Fruit fly (Drosophila melanogaster): Measurements from ENCODE around the gene Eig71Eb.

Eig71Eb gene

dm6 chr3L:15619626-15620247, 30.0 kb upstream of the Eig71Eb start, which contains the start of gene Phs (continued):
- TF ChIP-seq CG1529 (GFP tag; optimal IDR thresholded peaks at IDR 0.05) (peak; percentile 19), corto (GFP tag; optimal IDR thresholded peaks at IDR 0.05) (peak; percentile 59), CG9817 (tag; optimal IDR thresholded peaks at IDR 0.05) (peak; percentile 75), az2 (GFP tag; optimal IDR thresholded peaks at IDR 0.05) (peak; percentile 69), Chrac-16 (GFP tag; optimal IDR thresholded peaks at IDR 0.05) (peak; percentile 84), Ada2b (GFP tag; IDR thresholded peaks at IDR 0.05) (no peak), stwl (tag; optimal IDR thresholded peaks at IDR 0.05) (peak; percentile 99), Max (GFP tag; optimal IDR thresholded peaks at IDR 0.05) (peak; percentile 75), CG2678 (tag; optimal IDR thresholded peaks at IDR 0.05) (peak; percentile 38), Bteb2 (GFP tag; optimal IDR thresholded peaks at IDR 0.05) (peak; percentile 71), CG17385 (GFP tag; optimal IDR thresholded peaks at IDR 0.05) (peak; percentile 55), CG6689 (GFP tag; IDR thresholded peaks at IDR 0.05) (0 out of 2 replicates have a peak, but pooled peaks have one; percentile 36), D19B (GFP tag; optimal IDR thresholded peaks at IDR 0.05) (peak; percentile 56), vvl (GFP tag; IDR thresholded peaks at IDR 0.05) (peak; percentile 88), ttk (GFP tag; IDR thresholded peaks at IDR 0.05) (peak; percentile 73), CG10979 (tag; optimal IDR thresholded peaks at IDR 0.05) (peak; percentile 45), unpg (GFP tag; optimal IDR thresholded peaks at IDR 0.05) (peak; percentile 43), kni (GFP tag; optimal IDR thresholded peaks at IDR 0.05) (peak; percentile 58), ac (GFP tag; optimal IDR thresholded peaks at IDR 0.05) (peak; percentile 36), CG11696 (GFP tag; IDR thresholded peaks at IDR 0.05) (no peak), dmrt11E (tag; optimal IDR thresholded peaks at IDR 0.05) (peak; percentile 45), CG8765 (GFP tag; IDR thresholded peaks at IDR 0.05) (no peak), NfI (GFP tag; optimal IDR thresholded peaks at IDR 0.05) (peak; percentile 88), CrebB (tag; optimal IDR thresholded peaks at IDR 0.05) (peak; percentile 77), Side (GFP tag; optimal IDR thresholded peaks at IDR 0.05) (peak; percentile 90), CG33213 (GFP tag; optimal IDR thresholded peaks at IDR 0.05) (peak; percentile 92), bab2 (GFP tag; optimal IDR thresholded peaks at IDR 0.05) (peak; percentile 83), pnt (GFP tag; optimal IDR thresholded peaks at IDR 0.05) (peak; percentile 64), CG17612 (GFP tag; IDR thresholded peaks at IDR 0.05) (peak; percentile 53; the same call in 1 of the 2 replicates), CG15514 (GFP tag; optimal IDR thresholded peaks at IDR 0.05) (peak; percentile 75), Camta (GFP tag; optimal IDR thresholded peaks at IDR 0.05) (peak; percentile 78), CG14965 (GFP tag; optimal IDR thresholded peaks at IDR 0.05; ENCODE audit: borderline replicate concordance) (peak; percentile 52), stc (GFP tag; IDR thresholded peaks at IDR 0.05) (peak; percentile 48; the same call in 1 of the 2 replicates), CG17912 (GFP tag; optimal IDR thresholded peaks at IDR 0.05) (peak; percentile 81), wek (GFP tag; optimal IDR thresholded peaks at IDR 0.05) (peak; percentile 52), CG3995 (GFP tag; optimal IDR thresholded peaks at IDR 0.05) (peak; percentile 44), hbn (GFP tag; IDR thresholded peaks at IDR 0.05; ENCODE audit: partially characterized antibody) (peak; percentile 38; the same call in 1 of the 2 replicates), prd (optimal IDR thresholded peaks at IDR 0.05) (no peak), prd (GFP tag; IDR thresholded peaks at IDR 0.05) (peak; percentile 78), klu (GFP tag; IDR thresholded peaks at IDR 0.05) (peak; percentile 73), B-H2 (GFP tag; optimal IDR thresholded peaks at IDR 0.05) (peak; percentile 92), Hr51 (GFP tag; optimal IDR thresholded peaks at IDR 0.05) (peak; percentile 4 to 91), Rfx (GFP tag; IDR thresholded peaks at IDR 0.05) (peak; percentile 94), CG10431 (GFP tag; optimal IDR thresholded peaks at IDR 0.05) (no peak), NC2β (GFP tag; optimal IDR thresholded peaks at IDR 0.05) (peak; percentile 86), Poxn (GFP tag; IDR thresholded peaks at IDR 0.05) (peak; percentile 8; the same call in 1 of the 2 replicates), kah (GFP tag; optimal IDR thresholded peaks at IDR 0.05) (no peak), sima (GFP tag; optimal IDR thresholded peaks at IDR 0.05) (peak; percentile 21), CG32772 (GFP tag; IDR thresholded peaks at IDR 0.05) (peak; percentile 64; the same call in 1 of the 2 replicates), ind (GFP tag; optimal IDR thresholded peaks at IDR 0.05) (peak; percentile 88)

All from whole organism, embryonic.